Worm (Caenorhabditis elegans) whole organism, L1 larva: ENCODE measurements around the gene ech-6.

Experiments used
- C04F5.9 ChIP-seq: sonication (generic microtip); optimal IDR thresholded peaks from 2 replicates; lab custom pipeline; 2016; ENCODE audit warnings: missing genetic modification characterization, missing compliant biosample characterization
- C34B4.2 ChIP-seq: sonication (generic microtip); optimal IDR thresholded peaks from 2 replicates; lab custom pipeline; 2017; ENCODE audit warnings: mild to moderate bottlenecking, missing genetic modification characterization, missing compliant biosample characterization
- aha-1 ChIP-seq: fragments of 150-350 bp; optimal IDR thresholded peaks from 2 replicates; lab custom pipeline; 2014; ENCODE audit warnings: missing biosample characterization, missing genetic modification characterization
- alr-1 ChIP-seq: fragments of 200-800 bp; sonication (Bioruptor generic); optimal IDR thresholded peaks from 2 replicates; lab custom pipeline; 2018; ENCODE audit warnings: borderline replicate concordance, mild to moderate bottlenecking, missing genetic modification characterization, missing compliant biosample characterization
- ceh-63 ChIP-seq: fragments of 200-800 bp; sonication (Bioruptor generic); optimal IDR thresholded peaks from 2 replicates; lab custom pipeline; 2018; ENCODE audit warnings: mild to moderate bottlenecking, missing genetic modification characterization, missing compliant biosample characterization
- ceh-90 ChIP-seq: sonication (generic microtip); optimal IDR thresholded peaks from 2 replicates; lab custom pipeline; 2016; ENCODE audit warnings: missing genetic modification characterization, missing compliant biosample characterization
- ces-1 ChIP-seq: fragments of 150-350 bp; optimal IDR thresholded peaks from 2 replicates; lab custom pipeline; 2014; ENCODE audit warnings: missing biosample characterization, missing genetic modification reagents, missing genetic modification characterization
- dpl-1 ChIP-seq, 3 experiments: fragments of 150-350 bp in 2 of 3; sonication (generic microtip) in 1 of 3; optimal IDR thresholded peaks; 2 replicates each; lab custom pipeline; 2014 to 2017; ENCODE audit warnings: missing biosample characterization in 3 of 3, missing genetic modification characterization in 3 of 3, missing genetic modification reagents in 3 of 3
- dsc-1 ChIP-seq: sonication (generic microtip); optimal IDR thresholded peaks from 2 replicates; lab custom pipeline; 2016; ENCODE audit warnings: mild to moderate bottlenecking, missing genetic modification characterization, missing compliant biosample characterization
- efl-1 ChIP-seq, 4 experiments: fragments of 150-350 bp; optimal IDR thresholded peaks in 3 of 4; peaks in 1 of 4; 1 replicate in 1 of 4; 2 replicates in 3 of 4; lab custom pipeline; 2014; ENCODE audit warnings: missing biosample characterization in 2 of 4, missing genetic modification characterization in 2 of 4, missing genetic modification reagents in 2 of 4
- efl-3 ChIP-seq: fragments of 200-800 bp; sonication (Bioruptor generic); optimal IDR thresholded peaks from 2 replicates; lab custom pipeline; 2018; ENCODE audit warnings: mild to moderate bottlenecking, missing genetic modification characterization, missing compliant biosample characterization
- egl-13 ChIP-seq: sonication (generic microtip); optimal IDR thresholded peaks from 2 replicates; lab custom pipeline; 2016; ENCODE audit warnings: missing genotype, missing genetic modification reagents, missing genetic modification characterization, missing compliant biosample characterization
- elt-2 ChIP-seq: sonication (generic microtip); optimal IDR thresholded peaks from 2 replicates; lab custom pipeline; 2016; ENCODE audit warnings: missing genetic modification characterization, mild to moderate bottlenecking, inconsistent platforms, missing compliant biosample characterization, missing genetic modification reagents
- grh-1 ChIP-seq: fragments of 200-800 bp; sonication (Bioruptor generic); IDR thresholded peaks from 2 replicates; pipeline ENCODE4 v1.3.6; 2022; ENCODE audit warnings: missing genetic modification reagents, missing genetic modification characterization, missing compliant biosample characterization
- hlh-4 ChIP-seq: sonication (generic microtip); optimal IDR thresholded peaks from 2 replicates; lab custom pipeline; 2016; ENCODE audit warnings: mild to moderate bottlenecking, missing genetic modification characterization, missing compliant biosample characterization
- hpl-2 ChIP-seq: fragments of 150-350 bp; optimal IDR thresholded peaks from 2 replicates; lab custom pipeline; 2014; ENCODE audit warnings: missing biosample characterization, missing genetic modification reagents, missing genetic modification characterization
- isw-1 ChIP-seq: fragments of 200-800 bp; sonication (Bioruptor generic); IDR thresholded peaks from 2 replicates; pipeline ENCODE4 v1.3.6; 2022; ENCODE audit warnings: missing genetic modification characterization, missing compliant biosample characterization
- lin-13 ChIP-seq: fragments of 150-350 bp; optimal IDR thresholded peaks from 2 replicates; lab custom pipeline; 2014; ENCODE audit warnings: missing biosample characterization, missing genetic modification reagents, missing genetic modification characterization
- lin-14 ChIP-seq: fragments of 200-800 bp; sonication (Bioruptor generic); optimal IDR thresholded peaks from 2 replicates; lab custom pipeline; 2018; ENCODE audit warnings: mild to moderate bottlenecking, missing genetic modification characterization, moderate library complexity, missing compliant biosample characterization
- lin-35 ChIP-seq, 2 experiments: fragments of 150-350 bp; optimal IDR thresholded peaks; 2 replicates each; lab custom pipeline; 2014; ENCODE audit warnings: missing biosample characterization in 2 of 2, missing genetic modification characterization in 2 of 2, missing genetic modification reagents in 2 of 2
- lin-39 ChIP-seq: fragments of 150-350 bp; optimal IDR thresholded peaks from 2 replicates; lab custom pipeline; 2014; ENCODE audit warnings: missing biosample characterization, missing genetic modification reagents, missing genetic modification characterization
- lir-3 ChIP-seq: sonication (generic microtip); optimal IDR thresholded peaks from 2 replicates; lab custom pipeline; 2016; ENCODE audit warnings: mild to moderate bottlenecking, missing genetic modification characterization, moderate library complexity, missing compliant biosample characterization; ENCODE audit not compliant: poor library complexity
- lsy-2 ChIP-seq, 2 experiments: fragments of 150-350 bp; optimal IDR thresholded peaks; 2 replicates each; lab custom pipeline; 2014; ENCODE audit warnings: missing biosample characterization in 2 of 2, missing genetic modification characterization in 2 of 2
- mab-9 ChIP-seq: fragments of 200-800 bp; sonication (Bioruptor generic); IDR thresholded peaks from 2 replicates; pipeline ENCODE4 v1.3.6; 2022; ENCODE audit warnings: missing genetic modification reagents, missing genetic modification characterization, missing compliant biosample characterization
- mdl-1 ChIP-seq, 2 experiments: fragments of 150-350 bp; optimal IDR thresholded peaks; 2 replicates each; lab custom pipeline; 2014 to 2017; ENCODE audit warnings: missing biosample characterization in 2 of 2, missing genetic modification characterization in 2 of 2, inconsistent platforms in 1 of 2
- nhr-19 ChIP-seq: fragments of 200-800 bp; sonication (Bioruptor generic); conservative IDR thresholded peaks from 2 replicates; pipeline ENCODE4 v1.3.6; 2022; ENCODE audit warnings: missing genetic modification characterization, missing compliant biosample characterization
- nhr-20 ChIP-seq: sonication (generic microtip); optimal IDR thresholded peaks from 2 replicates; lab custom pipeline; 2016; ENCODE audit warnings: mild to moderate bottlenecking, missing genetic modification characterization, missing compliant biosample characterization
- nhr-237 ChIP-seq: fragments of 150-350 bp; optimal IDR thresholded peaks from 2 replicates; lab custom pipeline; 2014; ENCODE audit warnings: missing biosample characterization, missing genetic modification characterization
- nhr-71 ChIP-seq: sonication (generic microtip); optimal IDR thresholded peaks from 2 replicates; lab custom pipeline; 2016; ENCODE audit warnings: mild to moderate bottlenecking, missing genetic modification characterization, moderate library complexity, missing compliant biosample characterization
- nhr-84 ChIP-seq: sonication (generic microtip); optimal IDR thresholded peaks from 2 replicates; lab custom pipeline; 2017; ENCODE audit warnings: missing biosample characterization, missing genetic modification characterization
- nhr-90 ChIP-seq: sonication (generic microtip); optimal IDR thresholded peaks from 2 replicates; lab custom pipeline; 2016; ENCODE audit warnings: mild to moderate bottlenecking, missing genetic modification characterization, missing compliant biosample characterization; ENCODE audit not compliant: poor library complexity
- pax-3 ChIP-seq: fragments of 200-800 bp; sonication (Bioruptor generic); optimal IDR thresholded peaks from 2 replicates; lab custom pipeline; 2018; ENCODE audit warnings: mild to moderate bottlenecking, missing genetic modification characterization, moderate library complexity, missing compliant biosample characterization
- snu-23 ChIP-seq: sonication (generic microtip); optimal IDR thresholded peaks from 2 replicates; lab custom pipeline; 2016; ENCODE audit warnings: missing genetic modification characterization, missing compliant biosample characterization
- sup-37 ChIP-seq: fragments of 200-800 bp; sonication (Bioruptor generic); optimal IDR thresholded peaks from 2 replicates; lab custom pipeline; 2018; ENCODE audit warnings: mild to moderate bottlenecking, missing genetic modification characterization, missing compliant biosample characterization
- swsn-7 ChIP-seq: sonication (generic microtip); optimal IDR thresholded peaks from 2 replicates; lab custom pipeline; 2016; ENCODE audit warnings: missing genetic modification characterization, missing compliant biosample characterization
- tbx-2 ChIP-seq: sonication (generic microtip); optimal IDR thresholded peaks from 2 replicates; lab custom pipeline; 2016; ENCODE audit warnings: missing genetic modification characterization, missing compliant biosample characterization
- tlp-1 ChIP-seq: fragments of 150-350 bp; optimal IDR thresholded peaks from 2 replicates; lab custom pipeline; 2014; ENCODE audit warnings: missing biosample characterization, missing genetic modification characterization
- unc-130 ChIP-seq: fragments of 150-350 bp; optimal IDR thresholded peaks from 2 replicates; lab custom pipeline; 2017; ENCODE audit warnings: missing biosample characterization, missing genetic modification characterization, inconsistent platforms
- unc-30 ChIP-seq: sonication (generic microtip); optimal IDR thresholded peaks from 2 replicates; lab custom pipeline; 2017; ENCODE audit warnings: missing biosample characterization, missing genetic modification characterization
- unc-62 ChIP-seq: fragments of 150-350 bp; optimal IDR thresholded peaks from 2 replicates; lab custom pipeline; 2014; ENCODE audit warnings: missing biosample characterization, missing genetic modification reagents, missing genetic modification characterization
- unc-98 ChIP-seq: fragments of 200-800 bp; sonication (Bioruptor generic); IDR thresholded peaks from 2 replicates; pipeline ENCODE4 v1.3.6; 2022; ENCODE audit warnings: missing genetic modification characterization, missing compliant biosample characterization
- vab-15 ChIP-seq: sonication (generic microtip); optimal IDR thresholded peaks from 2 replicates; lab custom pipeline; 2017; ENCODE audit warnings: missing genotype, mild to moderate bottlenecking, missing genetic modification characterization, missing compliant biosample characterization
- xbp-1 ChIP-seq: sonication (generic microtip); optimal IDR thresholded peaks from 2 replicates; lab custom pipeline; 2016; ENCODE audit warnings: missing genetic modification characterization, missing compliant biosample characterization
- zag-1 ChIP-seq: fragments of 150-350 bp; optimal IDR thresholded peaks from 2 replicates; lab custom pipeline; 2014; ENCODE audit warnings: missing biosample characterization, missing genetic modification characterization
- zip-4 ChIP-seq: fragments of 200-800 bp; sonication (Bioruptor generic); optimal IDR thresholded peaks from 2 replicates; lab custom pipeline; 2018; ENCODE audit warnings: mild to moderate bottlenecking, missing genetic modification characterization, moderate library complexity, missing compliant biosample characterization
- ztf-11 ChIP-seq, 2 experiments: sonication (generic microtip); optimal IDR thresholded peaks; 2 replicates each; lab custom pipeline; 2016 to 2017; ENCODE audit warnings: missing genetic modification characterization in 2 of 2, missing biosample characterization in 1 of 2, missing compliant biosample characterization in 1 of 2

Gene ech-6

DNA sequence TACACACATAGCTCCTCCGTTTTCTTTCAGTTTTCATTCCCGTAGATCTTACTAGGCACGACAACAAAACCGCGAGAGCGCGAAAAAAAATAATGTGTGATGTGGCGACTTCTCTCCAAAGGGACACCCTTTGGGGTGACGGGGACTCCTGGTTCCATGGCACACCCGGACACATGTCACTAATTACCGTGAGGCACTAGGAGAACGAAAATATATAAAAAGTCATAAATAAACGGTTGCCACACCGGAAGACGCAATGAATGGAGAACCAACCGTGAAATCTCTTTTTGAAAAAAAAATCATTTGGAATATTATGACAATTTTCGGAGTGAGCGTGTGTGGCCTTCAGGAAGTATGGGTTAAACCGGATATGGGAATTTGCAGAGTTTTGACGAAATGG lies 22.3 kb downstream of the ech-6 start:
- TF ChIP-seq dsc-1: peak; percentile 53
- TF ChIP-seq aha-1 (tag; lab: Kevin White, UChicago): no peak
- no peak for TF ChIP-seq efl-1 (optimal IDR thresholded peaks at IDR 0.05; lab: Kevin White, UChicago)
- TF ChIP-seq efl-1 (GFP tag; optimal IDR thresholded peaks at IDR 0.05 in 1 of 2; lab: Kevin White, UChicago): peak in 1 of 2 experiments; percentile 42

- TF ChIP-seq dsc-1 (peak; percentile 3), sup-37 (GFP tag; lab: Kevin White, UChicago) (no peak)
- TF ChIP-seq, all 84 proteins: peak for 1
Measured at ce11 chrIII:9727439-9727838, 25.2 kb downstream of the ech-6 start, which contains the start of gene C07A9.12. Gene C07A9.12, minus strand, starts transcription at chrIII:9727539.

DNA sequence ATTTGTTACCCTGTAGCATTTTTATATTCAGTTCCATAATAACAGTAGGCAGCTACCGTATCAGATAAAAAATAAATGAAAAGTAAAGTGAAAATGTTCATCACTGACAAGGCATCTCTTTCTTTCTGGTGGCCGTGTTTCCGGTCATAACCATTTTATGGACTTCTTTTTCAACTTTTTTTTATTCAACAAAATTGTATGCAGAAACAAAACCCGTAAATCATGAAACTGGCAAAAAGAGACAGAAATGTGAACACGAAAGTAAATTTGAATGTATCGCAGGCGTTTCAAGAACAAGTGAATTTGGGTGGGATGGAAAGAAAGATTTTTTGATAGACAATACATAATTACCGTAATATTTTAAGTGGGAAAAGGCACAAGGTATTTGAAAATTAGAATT lies 27.6 kb downstream of the ech-6 start, which contains the start of gene clec-162:
Gene clec-162, minus strand, starts transcription at position 101 of the 400 bp plus-strand sequence.
- TF ChIP-seq ces-1 (GFP tag; lab: Kevin White, UChicago): no peak
- no peak for TF ChIP-seq efl-3
- no peak for TF ChIP-seq lir-3
- TF ChIP-seq sup-37 (GFP tag; lab: Kevin White, UChicago): no peak
- TF ChIP-seq dpl-1 (GFP tag; optimal IDR thresholded peaks at IDR 0.05; lab: Kevin White, UChicago): no peak

ce11 chrIII:9721991-9722390 lies 30.7 kb downstream of the ech-6 start:
- no peak for TF ChIP-seq dsc-1
- TF ChIP-seq mdl-1 (tag; optimal IDR thresholded peaks at IDR 0.05; lab: Kevin White, UChicago): no peak
- TF ChIP-seq lin-13 (GFP tag; lab: Kevin White, UChicago): no peak
- no peak for TF ChIP-seq swsn-7 (tag; lab: Kevin White, UChicago)
- no peak for TF ChIP-seq C34B4.2 (tag; lab: Kevin White, UChicago)
- no peak for TF ChIP-seq lin-39 (tag; lab: Kevin White, UChicago)
- peak; percentile 91 for TF ChIP-seq elt-2 (tag; lab: Kevin White, UChicago)
- TF ChIP-seq C04F5.9 (tag; lab: Kevin White, UChicago): no peak
- TF ChIP-seq unc-62 (GFP tag; lab: Kevin White, UChicago): no peak
- no peak for TF ChIP-seq egl-13 (tag; lab: Kevin White, UChicago)
- TF ChIP-seq nhr-84 (tag; lab: Kevin White, UChicago): no peak
- TF ChIP-seq nhr-20 (tag; lab: Kevin White, UChicago): peak; percentile 5
- TF ChIP-seq zip-4 (GFP tag; lab: Kevin White, UChicago): no peak
- TF ChIP-seq ceh-63 (GFP tag; lab: Kevin White, UChicago): no peak
- TF ChIP-seq nhr-90 (tag; lab: Kevin White, UChicago): no peak
- TF ChIP-seq xbp-1: no peak
- no peak for TF ChIP-seq ces-1 (GFP tag; lab: Kevin White, UChicago)
- no peak for TF ChIP-seq unc-98 (GFP tag; lab: Robert Waterston, UW)
- TF ChIP-seq grh-1: no peak
- TF ChIP-seq hlh-4 (tag; lab: Kevin White, UChicago): no peak
- TF ChIP-seq hpl-2 (GFP tag; lab: Kevin White, UChicago): no peak
- TF ChIP-seq tlp-1: peak; percentile 59
- no peak for TF ChIP-seq isw-1 (GFP tag; lab: Robert Waterston, UW)
- TF ChIP-seq vab-15 (tag; lab: Kevin White, UChicago): no peak
- no peak for TF ChIP-seq ceh-90 (tag; lab: Kevin White, UChicago)
- peak in 1 of 2 experiments; percentile 26 for TF ChIP-seq lin-35 (GFP tag; optimal IDR thresholded peaks at IDR 0.05; lab: Kevin White, UChicago)
- TF ChIP-seq unc-130 (tag; lab: Kevin White, UChicago): no peak
- TF ChIP-seq nhr-237: no peak
- no peak for TF ChIP-seq ztf-11 (tag; optimal IDR thresholded peaks at IDR 0.05; lab: Kevin White, UChicago)
- no peak for TF ChIP-seq nhr-19 (GFP tag; lab: Robert Waterston, UW)
- no peak for TF ChIP-seq zag-1
- no peak for TF ChIP-seq tbx-2 (tag; lab: Kevin White, UChicago)
- no peak for TF ChIP-seq lin-14 (GFP tag; lab: Kevin White, UChicago)
- no peak for TF ChIP-seq pax-3 (tag; lab: Kevin White, UChicago)
- TF ChIP-seq aha-1 (tag; lab: Kevin White, UChicago): no peak
- TF ChIP-seq snu-23: no peak
- no peak for TF ChIP-seq lsy-2 (tag; optimal IDR thresholded peaks at IDR 0.05; lab: Kevin White, UChicago)
- no peak for TF ChIP-seq unc-30 (tag; lab: Kevin White, UChicago)
- TF ChIP-seq mab-9 (GFP tag; lab: Robert Waterston, UW): no peak
- TF ChIP-seq nhr-71 (tag; lab: Kevin White, UChicago): peak; percentile 8
- TF ChIP-seq alr-1 (tag; lab: Kevin White, UChicago): no peak
